Fruit fly (Drosophila melanogaster): ENCODE results near the gene Rab26.

dm6 chr3L:21294202-21294601 is 24.4 kb upstream of the Rab26 start, which contains the start of gene Cpr78Cb:
- no peak for TF ChIP-seq pan (optimal IDR thresholded peaks at IDR 0.05)
- no peak for TF ChIP-seq Dll (optimal IDR thresholded peaks at IDR 0.05)
- TF ChIP-seq EcR (GFP tag; optimal IDR thresholded peaks at IDR 0.05), result no peak
- no peak for TF ChIP-seq psq (optimal IDR thresholded peaks at IDR 0.05)
- TF ChIP-seq CG8478 (optimal IDR thresholded peaks at IDR 0.05), result no peak
